Worm (Caenorhabditis elegans): Measurements from ENCODE around the gene ric-4.

DNA sequence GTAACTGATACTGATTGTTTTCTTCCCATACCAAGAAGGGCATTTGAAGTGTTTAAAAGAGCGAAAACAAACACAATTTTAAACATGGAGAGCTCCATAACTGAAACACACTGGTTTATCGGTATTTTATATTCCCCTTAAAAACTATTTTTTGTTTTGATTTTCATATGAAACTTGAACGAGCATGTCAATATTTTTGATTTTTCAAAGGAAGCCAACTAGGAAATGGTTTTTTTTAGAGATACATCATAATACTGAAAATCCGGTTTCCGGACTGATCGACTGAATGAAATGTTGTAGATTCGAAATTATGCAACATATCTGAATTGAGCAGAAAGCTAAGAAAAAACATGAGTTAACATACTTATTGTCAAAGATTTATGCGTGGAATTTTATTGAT is 42.8 kb downstream of the ric-4 start, which contains the start of gene ttr-19:
- TF ChIP-seq nhr-12 (tag; optimal IDR thresholded peaks at IDR 0.05) (no peak), dsc-1 (tag; optimal IDR thresholded peaks at IDR 0.05) (no peak), tbx-2 (tag; optimal IDR thresholded peaks at IDR 0.05) (no peak), elt-2 (tag; optimal IDR thresholded peaks at IDR 0.05) (no peak), aly-2 (tag; optimal IDR thresholded peaks at IDR 0.05) (no peak), vab-15 (tag; optimal IDR thresholded peaks at IDR 0.05) (no peak), ama-1 (optimal IDR thresholded peaks at IDR 0.05) (no peak), nhr-90 (tag; optimal IDR thresholded peaks at IDR 0.05; ENCODE audit: poor library complexity) (no peak), unc-98 (GFP tag; IDR thresholded peaks at IDR 0.05) (no peak), fos-1 (tag; optimal IDR thresholded peaks at IDR 0.05) (no peak)

All from whole organism, L1 larva.